Fruit fly (Drosophila melanogaster): ENCODE measurements around the gene PNUTS.
A peak's percentile ranks its signal among the peaks of the same experiment; 100 is the strongest.

Gene PNUTS

DNA sequence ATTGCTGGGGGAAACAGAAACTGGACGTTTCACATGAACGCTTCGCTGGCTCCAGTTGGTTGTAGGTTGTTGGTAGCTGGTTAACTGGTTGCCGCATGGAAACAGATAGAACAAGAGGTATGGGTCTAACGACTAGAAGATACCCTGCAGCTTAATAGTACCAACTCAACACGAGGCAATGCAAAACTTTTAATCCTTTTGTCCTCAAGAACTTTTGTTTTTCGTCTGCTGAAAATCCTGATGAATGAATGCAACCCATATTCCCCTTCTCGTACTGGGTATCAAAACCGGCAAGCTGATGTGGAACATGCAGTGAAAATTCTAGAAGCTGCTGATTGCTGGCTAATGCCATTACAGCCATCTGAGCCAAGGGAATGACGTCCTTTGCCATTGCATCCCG, 32.3 kb upstream of the PNUTS start (continued):
- TF ChIP-seq MTF-1 (GFP tag; optimal IDR thresholded peaks at IDR 0.05; ENCODE audit: borderline replicate concordance) (no peak), CG14050 (GFP tag; IDR thresholded peaks at IDR 0.05) (no peak), Lpt (GFP tag; optimal IDR thresholded peaks at IDR 0.05) (no peak), Awh (GFP tag; IDR thresholded peaks at IDR 0.05) (no peak), CG10431 (GFP tag; optimal IDR thresholded peaks at IDR 0.05) (no peak), Hmx (GFP tag; optimal IDR thresholded peaks at IDR 0.05) (no peak), Lhr (GFP tag; optimal IDR thresholded peaks at IDR 0.05) (no peak), CG4707 (GFP tag; optimal IDR thresholded peaks at IDR 0.05) (no peak), CG10462 (GFP tag; optimal IDR thresholded peaks at IDR 0.05) (no peak), odd (GFP tag; optimal IDR thresholded peaks at IDR 0.05) (no peak), PHDP (tag; optimal IDR thresholded peaks at IDR 0.05) (peak; percentile 53), dmrt11E (tag; optimal IDR thresholded peaks at IDR 0.05) (peak; percentile 8), CG2202 (tag; optimal IDR thresholded peaks at IDR 0.05) (peak; percentile 18), E2f2 (GFP tag; IDR thresholded peaks at IDR 0.05) (peak; percentile 39; the same call in 1 of the 2 replicates), croc (GFP tag; conservative IDR thresholded peaks at IDR 0.05) (no peak; the same call in 2 of the 3 replicates), Side (GFP tag; optimal IDR thresholded peaks at IDR 0.05) (no peak), CG8944 (GFP tag; optimal IDR thresholded peaks at IDR 0.05) (peak; percentile 52), Fer2 (tag; optimal IDR thresholded peaks at IDR 0.05) (no peak), bowl (GFP tag; IDR thresholded peaks at IDR 0.05) (no peak), CG1647 (GFP tag; optimal IDR thresholded peaks at IDR 0.05) (no peak), CG10543 (GFP tag; optimal IDR thresholded peaks at IDR 0.05) (no peak), CG18011 (GFP tag; optimal IDR thresholded peaks at IDR 0.05) (no peak), CG10267 (tag; optimal IDR thresholded peaks at IDR 0.05) (peak; percentile 5), CkIIα-i1 (GFP tag; IDR thresholded peaks at IDR 0.05) (no peak), p53 (GFP tag; optimal IDR thresholded peaks at IDR 0.05) (no peak), Dref (GFP tag; IDR thresholded peaks at IDR 0.05) (no peak), CG10654 (GFP tag; optimal IDR thresholded peaks at IDR 0.05) (no peak), chinmo (GFP tag; IDR thresholded peaks at IDR 0.05; ENCODE audit: partially characterized antibody) (0 out of 4 replicates have a peak, but pooled peaks have one; percentile 7), ken (GFP tag; IDR thresholded peaks at IDR 0.05) (no peak), ab (GFP tag; optimal IDR thresholded peaks at IDR 0.05) (no peak), phol (tag; optimal IDR thresholded peaks at IDR 0.05) (no peak), pan (optimal IDR thresholded peaks at IDR 0.05) (no peak), pan (GFP tag; optimal IDR thresholded peaks at IDR 0.05 in 1 of 2, IDR thresholded peaks at IDR 0.05 in 1 of 2) (no peak), CG13624 (GFP tag; optimal IDR thresholded peaks at IDR 0.05) (no peak), rib (GFP tag; IDR thresholded peaks at IDR 0.05) (no peak), CG13775 (GFP tag; optimal IDR thresholded peaks at IDR 0.05) (no peak), CG12236 (GFP tag; optimal IDR thresholded peaks at IDR 0.05) (no peak), CG2120 (GFP tag; optimal IDR thresholded peaks at IDR 0.05) (peak; percentile 59), pros (GFP tag; optimal IDR thresholded peaks at IDR 0.05) (no peak), sd (tag; optimal IDR thresholded peaks at IDR 0.05) (no peak), CG8388 (GFP tag; optimal IDR thresholded peaks at IDR 0.05) (no peak), Dll (GFP tag; IDR thresholded peaks at IDR 0.05; ENCODE audit: partially characterized antibody) (no peak), Hr78 (GFP tag; optimal IDR thresholded peaks at IDR 0.05) (no peak), zen (tag; optimal IDR thresholded peaks at IDR 0.05) (no peak), exex (tag; optimal IDR thresholded peaks at IDR 0.05) (no peak), CG6254 (GFP tag; optimal IDR thresholded peaks at IDR 0.05) (no peak), CG14965 (GFP tag; optimal IDR thresholded peaks at IDR 0.05; ENCODE audit: borderline replicate concordance) (no peak), zfh2 (GFP tag; optimal IDR thresholded peaks at IDR 0.05) (no peak), pum (GFP tag; optimal IDR thresholded peaks at IDR 0.05) (no peak), run (tag; optimal IDR thresholded peaks at IDR 0.05) (no peak), Hr51 (GFP tag; optimal IDR thresholded peaks at IDR 0.05) (no peak)

All from whole organism, embryonic.